Fruit fly (Drosophila melanogaster) whole organism, embryonic: ENCODE measurements around the gene Ctr9.

Experiments used
- BEAF-32 ChIP-seq: fragments of 200-800 bp; sonication (Bioruptor generic); optimal IDR thresholded peaks from 3 replicates; lab custom pipeline; 2017; ENCODE audit warnings: missing biosample characterization, missing genetic modification characterization, mild to moderate bottlenecking, moderate library complexity, missing genetic modification reagents
- CG10274 ChIP-seq: fragments of 200-800 bp; sonication (Bioruptor generic); optimal IDR thresholded peaks from 3 replicates; lab custom pipeline; 2017; ENCODE audit warnings: missing biosample characterization, mild to moderate bottlenecking, missing genetic modification characterization
- CG12071 ChIP-seq: fragments of 200-800 bp; sonication (Bioruptor generic); optimal IDR thresholded peaks from 3 replicates; lab custom pipeline; 2018; ENCODE audit warnings: missing biosample characterization, mild to moderate bottlenecking, missing genetic modification characterization
- CG12391 ChIP-seq: fragments of 200-800 bp; sonication (Bioruptor generic); optimal IDR thresholded peaks from 3 replicates; lab custom pipeline; 2018; ENCODE audit warnings: missing biosample characterization, mild to moderate bottlenecking, missing genetic modification characterization, moderate library complexity
- CG13894 ChIP-seq: fragments of 200-800 bp; sonication (Bioruptor generic); optimal IDR thresholded peaks from 3 replicates; lab custom pipeline; 2018; ENCODE audit warnings: missing biosample characterization, mild to moderate bottlenecking, missing genetic modification characterization, moderate library complexity
- CG14667 ChIP-seq: fragments of 200-800 bp; sonication (Bioruptor generic); IDR thresholded peaks from 2 replicates; pipeline ENCODE4 v1.3.6; 2022; ENCODE audit warnings: missing biosample characterization, missing genetic modification characterization
- CG14710 ChIP-seq: fragments of 200-800 bp; sonication (Bioruptor generic); optimal IDR thresholded peaks from 3 replicates; lab custom pipeline; 2019; ENCODE audit warnings: missing biosample characterization, mild to moderate bottlenecking, missing genetic modification characterization, moderate library complexity
- CG14965 ChIP-seq: fragments of 200-800 bp; sonication (Bioruptor generic); optimal IDR thresholded peaks from 2 replicates; lab custom pipeline; 2016; ENCODE audit warnings: missing biosample characterization, missing genetic modification characterization, borderline replicate concordance
- CG1602 ChIP-seq: fragments of 200-800 bp; sonication (Bioruptor generic); optimal IDR thresholded peaks from 3 replicates; lab custom pipeline; 2016; ENCODE audit warnings: missing biosample characterization, missing genetic modification characterization
- CG16813 ChIP-seq: fragments of 200-800 bp; sonication (Bioruptor generic); IDR thresholded peaks from 3 replicates; pipeline ENCODE4 v1.3.6; 2022; ENCODE audit warnings: missing biosample characterization, missing genetic modification characterization; ENCODE audit not compliant: partially characterized antibody
- CG16863 ChIP-seq: fragments of 200-800 bp; sonication (Bioruptor generic); optimal IDR thresholded peaks from 3 replicates; lab custom pipeline; 2016; ENCODE audit warnings: missing biosample characterization, missing genetic modification characterization
- CG1832 ChIP-seq: fragments of 200-800 bp; sonication (Bioruptor generic); optimal IDR thresholded peaks from 2 replicates; lab custom pipeline; 2017; ENCODE audit warnings: missing biosample characterization, mild to moderate bottlenecking, missing genetic modification characterization, inconsistent platforms
- CG2120 ChIP-seq: fragments of 200-800 bp; sonication (Bioruptor generic); optimal IDR thresholded peaks from 3 replicates; lab custom pipeline; 2016; ENCODE audit warnings: missing biosample characterization, missing genetic modification characterization
- CG2129 ChIP-seq: fragments of 200-800 bp; sonication (Bioruptor generic); IDR thresholded peaks from 2 replicates; pipeline ENCODE4 v1.3.6; 2022; ENCODE audit warnings: missing biosample characterization, missing genetic modification characterization; ENCODE audit not compliant: partially characterized antibody
- CG33213 ChIP-seq: fragments of 200-800 bp; sonication (Bioruptor generic); optimal IDR thresholded peaks from 3 replicates; lab custom pipeline; 2016; ENCODE audit warnings: missing biosample characterization, missing genetic modification characterization
- CG42726 ChIP-seq: fragments of 200-800 bp; sonication (Bioruptor generic); IDR thresholded peaks from 2 replicates; pipeline ENCODE4 v1.3.6; 2022; ENCODE audit warnings: missing biosample characterization, missing genetic modification characterization; ENCODE audit not compliant: partially characterized antibody
- CG6175 ChIP-seq: fragments of 200-800 bp; sonication (Bioruptor generic); IDR thresholded peaks from 3 replicates; pipeline ENCODE4 v1.3.6; 2022; ENCODE audit warnings: missing biosample characterization, missing genetic modification characterization
- CG6683 ChIP-seq: fragments of 200-800 bp; sonication (Bioruptor generic); optimal IDR thresholded peaks from 2 replicates; lab custom pipeline; 2017; ENCODE audit warnings: missing biosample characterization, mild to moderate bottlenecking, missing genetic modification characterization, missing genetic modification reagents
- CG6765 ChIP-seq: fragments of 200-800 bp; sonication (Bioruptor generic); optimal IDR thresholded peaks from 3 replicates; lab custom pipeline; 2017; ENCODE audit warnings: missing biosample characterization, mild to moderate bottlenecking, missing genetic modification characterization
- CG7786 ChIP-seq: fragments of 200-800 bp; sonication (Bioruptor generic); optimal IDR thresholded peaks from 2 replicates; lab custom pipeline; 2016; ENCODE audit warnings: missing biosample characterization, missing genetic modification characterization
- CG7987 ChIP-seq: fragments of 200-800 bp; sonication (Bioruptor generic); optimal IDR thresholded peaks from 2 replicates; lab custom pipeline; 2018; ENCODE audit warnings: missing biosample characterization, mild to moderate bottlenecking, missing genetic modification characterization, moderate library complexity
- CG8478 ChIP-seq: fragments of >200 bp; optimal IDR thresholded peaks from 2 replicates; lab custom pipeline; 2018
- D19A ChIP-seq: fragments of 200-800 bp; optimal IDR thresholded peaks from 3 replicates; lab custom pipeline; 2019; ENCODE audit warnings: missing biosample characterization, mild to moderate bottlenecking, missing genetic modification characterization, moderate library complexity
- Deaf1 ChIP-seq: fragments of 200-800 bp; optimal IDR thresholded peaks from 3 replicates; lab custom pipeline; 2019; ENCODE audit warnings: missing biosample characterization, mild to moderate bottlenecking, missing genetic modification characterization, moderate library complexity
- HLH4C ChIP-seq: fragments of 200-800 bp; sonication (Bioruptor generic); IDR thresholded peaks from 3 replicates; pipeline ENCODE4 v1.3.6; 2022; ENCODE audit warnings: missing biosample characterization, missing genetic modification characterization; ENCODE audit not compliant: partially characterized antibody
- HmgD ChIP-seq: fragments of 200-800 bp; sonication (Bioruptor generic); optimal IDR thresholded peaks from 3 replicates; lab custom pipeline; 2016; ENCODE audit warnings: missing biosample characterization, missing genetic modification characterization
- Hr78 ChIP-seq, 2 experiments: fragments of 200-800 bp in 1 of 2; fragments of >200 bp in 1 of 2; sonication (Bioruptor generic) in 1 of 2; optimal IDR thresholded peaks; 2 replicates each; lab custom pipeline; 2017 to 2019; ENCODE audit warnings: missing biosample characterization in 2 of 2, missing genetic modification characterization in 2 of 2, mild to moderate bottlenecking in 1 of 2, moderate library complexity in 1 of 2
- Myb ChIP-seq: fragments of 200-800 bp; sonication (Bioruptor generic); optimal IDR thresholded peaks from 2 replicates; lab custom pipeline; 2016; ENCODE audit warnings: missing biosample characterization, missing genetic modification characterization
- Nf-YC ChIP-seq: fragments of 200-800 bp; optimal IDR thresholded peaks from 3 replicates; lab custom pipeline; 2019; ENCODE audit warnings: missing biosample characterization, mild to moderate bottlenecking, missing genetic modification characterization, moderate library complexity
- Ptx1 ChIP-seq: fragments of 200-800 bp; sonication (Bioruptor generic); IDR thresholded peaks from 2 replicates; pipeline ENCODE4 v1.3.6; 2022; ENCODE audit warnings: missing biosample characterization, missing genetic modification characterization
- Ssrp ChIP-seq: fragments of 200-800 bp; sonication (Bioruptor generic); optimal IDR thresholded peaks from 2 replicates; lab custom pipeline; 2018; ENCODE audit warnings: missing biosample characterization, mild to moderate bottlenecking, missing genetic modification characterization, moderate library complexity
- bigmax ChIP-seq: fragments of 200-800 bp; sonication (Bioruptor generic); optimal IDR thresholded peaks from 2 replicates; lab custom pipeline; 2018; ENCODE audit warnings: missing biosample characterization, mild to moderate bottlenecking, missing genetic modification characterization
- crp ChIP-seq, 2 experiments: fragments of 200-800 bp; sonication (Bioruptor generic); optimal IDR thresholded peaks; 2 replicates in 1 of 2; 3 replicates in 1 of 2; lab custom pipeline; 2017; ENCODE audit warnings: missing biosample characterization in 2 of 2, missing genetic modification characterization in 2 of 2, mild to moderate bottlenecking in 1 of 2, moderate library complexity in 1 of 2
- cwo ChIP-seq: fragments of 200-800 bp; sonication (Bioruptor generic); optimal IDR thresholded peaks from 3 replicates; lab custom pipeline; 2017; ENCODE audit warnings: missing biosample characterization, missing genetic modification characterization, mild to moderate bottlenecking, moderate library complexity, missing genetic modification reagents
- eve ChIP-seq, 2 experiments: fragments of >200 bp; optimal IDR thresholded peaks; 2 replicates each; lab custom pipeline; 2017; ENCODE audit warnings: missing biosample characterization in 2 of 2, missing genetic modification characterization in 2 of 2
- fu2 ChIP-seq: fragments of 200-800 bp; sonication (Bioruptor generic); optimal IDR thresholded peaks from 2 replicates; lab custom pipeline; 2016; ENCODE audit warnings: missing biosample characterization, missing genetic modification characterization
- gem ChIP-seq: fragments of 200-800 bp; sonication (Bioruptor generic); optimal IDR thresholded peaks from 2 replicates; lab custom pipeline; 2019; ENCODE audit warnings: missing biosample characterization, mild to moderate bottlenecking, missing genetic modification characterization, moderate library complexity
- gsb ChIP-seq: fragments of 200-800 bp; sonication (Bioruptor generic); IDR thresholded peaks from 2 replicates; pipeline ENCODE4 v1.3.6; 2022; ENCODE audit warnings: missing biosample characterization, missing genetic modification characterization
- gt ChIP-seq: fragments of 200-800 bp; sonication (Bioruptor generic); IDR thresholded peaks from 2 replicates; pipeline ENCODE4 v1.3.6; 2022; ENCODE audit warnings: missing biosample characterization, missing genetic modification characterization
- hb ChIP-seq: fragments of 200-800 bp; sonication (Bioruptor generic); IDR thresholded peaks from 3 replicates; pipeline ENCODE4 v1.3.6; 2022; ENCODE audit warnings: missing biosample characterization, missing genetic modification characterization; ENCODE audit not compliant: partially characterized antibody
- ken ChIP-seq: fragments of 200-800 bp; sonication (Bioruptor generic); IDR thresholded peaks from 3 replicates; pipeline ENCODE4 v1.3.6; 2022; ENCODE audit warnings: missing biosample characterization, missing genetic modification characterization
- lab ChIP-seq: fragments of 200-800 bp; sonication (Bioruptor generic); optimal IDR thresholded peaks from 3 replicates; lab custom pipeline; 2017; ENCODE audit warnings: missing biosample characterization, missing genetic modification characterization, mild to moderate bottlenecking, moderate library complexity, missing genetic modification reagents
- lmd ChIP-seq: fragments of 200-800 bp; sonication (Bioruptor generic); IDR thresholded peaks from 2 replicates; pipeline ENCODE4 v1.3.6; 2022; ENCODE audit warnings: missing biosample characterization, missing genetic modification characterization
- mam ChIP-seq: fragments of 200-800 bp; sonication (Bioruptor generic); optimal IDR thresholded peaks from 3 replicates; lab custom pipeline; 2016; ENCODE audit warnings: missing biosample characterization, missing genetic modification characterization
- nom ChIP-seq: fragments of 200-800 bp; sonication (Bioruptor generic); optimal IDR thresholded peaks from 2 replicates; lab custom pipeline; 2017; ENCODE audit warnings: missing biosample characterization, missing genetic modification characterization, mild to moderate bottlenecking, moderate library complexity, missing genetic modification reagents
- odd ChIP-seq: fragments of 200-800 bp; sonication (Bioruptor generic); optimal IDR thresholded peaks from 2 replicates; lab custom pipeline; 2017; ENCODE audit warnings: missing biosample characterization, mild to moderate bottlenecking, missing genetic modification characterization
- onecut ChIP-seq: fragments of 200-800 bp; sonication (Bioruptor generic); IDR thresholded peaks from 2 replicates; pipeline ENCODE4 v1.3.6; 2022; ENCODE audit warnings: missing biosample characterization, missing genetic modification characterization
- pfk ChIP-seq: fragments of 200-800 bp; sonication (Bioruptor generic); optimal IDR thresholded peaks from 2 replicates; lab custom pipeline; 2018; ENCODE audit warnings: missing biosample characterization, mild to moderate bottlenecking, missing genetic modification characterization, moderate library complexity
- phol ChIP-seq: fragments of 200-800 bp; sonication (Bioruptor generic); optimal IDR thresholded peaks from 3 replicates; lab custom pipeline; 2018; ENCODE audit warnings: missing biosample characterization, mild to moderate bottlenecking, missing genetic modification characterization, moderate library complexity
- sna ChIP-seq: fragments of 200-800 bp; sonication (Bioruptor generic); IDR thresholded peaks from 2 replicates; pipeline ENCODE4 v1.3.6; 2022; ENCODE audit warnings: missing biosample characterization, missing genetic modification characterization; ENCODE audit not compliant: partially characterized antibody

Gene Ctr9

dm6 chr3L:1335428-1335764 lies 28.4 kb downstream of the Ctr9 start (continued):
- TF ChIP-seq cwo (GFP tag; lab: Kevin White, UChicago) (peak; percentile 25), CG6175 (no peak), sna (GFP tag; lab: Robert Waterston, UW) (no peak), HmgD (GFP tag; lab: Kevin White, UChicago) (no peak), hb (GFP tag; lab: Robert Waterston, UW) (no peak), CG12071 (GFP tag; lab: Kevin White, UChicago) (peak; percentile 58), HLH4C (GFP tag; lab: Robert Waterston, UW) (no peak), odd (GFP tag; lab: Kevin White, UChicago) (no peak), CG7987 (no peak), CG16813 (no peak), CG14965 (GFP tag; lab: Kevin White, UChicago) (no peak), CG14710 (tag; lab: Kevin White, UChicago) (no peak), CG13894 (tag; lab: Kevin White, UChicago) (peak; percentile 19), crp (GFP tag; optimal IDR thresholded peaks at IDR 0.05; lab: Kevin White, UChicago) (no peak), CG1602 (GFP tag; lab: Kevin White, UChicago) (no peak), CG2129 (GFP tag; lab: Robert Waterston, UW) (no peak), mam (GFP tag; lab: Kevin White, UChicago) (peak; percentile 56), CG16863 (GFP tag; lab: Kevin White, UChicago) (no peak), Hr78 (GFP tag; optimal IDR thresholded peaks at IDR 0.05; lab: Kevin White, UChicago) (no peak), Ssrp (tag; lab: Kevin White, UChicago) (no peak), lab (GFP tag; lab: Kevin White, UChicago) (peak; percentile 81), CG7786 (peak; percentile 49), CG42726 (no peak), phol (no peak), eve (GFP tag; optimal IDR thresholded peaks at IDR 0.05; lab: Kevin White, UChicago) (no peak), ken (GFP tag; lab: Robert Waterston, UW) (peak; percentile 51; the same call in 1 of the 3 replicates), Nf-YC (tag; lab: Kevin White, UChicago) (no peak), BEAF-32 (GFP tag; lab: Kevin White, UChicago) (no peak), fu2 (GFP tag; lab: Kevin White, UChicago) (peak; percentile 5), Deaf1 (no peak), lmd (peak; percentile 67), pfk (GFP tag; lab: Kevin White, UChicago) (no peak), CG2120 (peak; percentile 70), CG1832 (no peak), nom (GFP tag; lab: Kevin White, UChicago) (no peak), CG6683 (GFP tag; lab: Kevin White, UChicago) (no peak), gt (GFP tag; lab: Robert Waterston, UW) (no peak), CG10274 (GFP tag; lab: Kevin White, UChicago) (no peak), gsb (0 out of 2 replicates have a peak, but pooled peaks have one; percentile 32), Ptx1 (GFP tag; lab: Robert Waterston, UW) (peak; percentile 65), CG33213 (GFP tag; lab: Kevin White, UChicago) (no peak), onecut (GFP tag; lab: Robert Waterston, UW) (peak; percentile 18; the same call in 1 of the 2 replicates), CG14667 (no peak), CG6765 (GFP tag; lab: Kevin White, UChicago) (no peak), bigmax (GFP tag; lab: Kevin White, UChicago) (no peak), D19A (tag; lab: Kevin White, UChicago) (no peak), Myb (GFP tag; lab: Kevin White, UChicago) (no peak), CG8478 (lab: Kevin White, UChicago) (no peak), CG12391 (tag; lab: Kevin White, UChicago) (peak; percentile 21), gem (tag; lab: Kevin White, UChicago) (peak; percentile 53)
